Worm (Caenorhabditis elegans): ENCODE data around the gene C16D9.1.

Gene C16D9.1

ce11 chrV:8217661-8218265, 41.4 kb upstream of the C16D9.1 start, which contains the start of gene K07C11.8 (continued):
- TF ChIP-seq hrde-1 (tag; optimal IDR thresholded peaks at IDR 0.05; ENCODE audit: borderline replicate concordance) (no peak), Y67H2A.10 (GFP tag; conservative IDR thresholded peaks at IDR 0.05) (no peak), rec-8 (tag; optimal IDR thresholded peaks at IDR 0.05) (no peak), tlf-1 (GFP tag; optimal IDR thresholded peaks at IDR 0.05) (no peak), B0035.1 (tag; optimal IDR thresholded peaks at IDR 0.05) (no peak), F23B12.7 (tag; optimal IDR thresholded peaks at IDR 0.05; ENCODE audit: insufficient read depth) (no peak), ztf-6 (GFP tag; IDR thresholded peaks at IDR 0.05) (no peak), Y53F4B.3 (GFP tag; IDR thresholded peaks at IDR 0.05) (no peak), rpc-1 (optimal IDR thresholded peaks at IDR 0.05) (no peak), rpc-1 (tag; optimal IDR thresholded peaks at IDR 0.05) (no peak), lsl-1 (GFP tag; optimal IDR thresholded peaks at IDR 0.05) (no peak), F33H1.4 (GFP tag; IDR thresholded peaks at IDR 0.05) (no peak), aptf-3 (GFP tag; IDR thresholded peaks at IDR 0.05) (no peak), bed-1 (GFP tag; IDR thresholded peaks at IDR 0.05) (no peak), ceh-40 (GFP tag; IDR thresholded peaks at IDR 0.05) (no peak), ztf-28 (GFP tag; IDR thresholded peaks at IDR 0.05) (no peak), ets-4 (GFP tag; optimal IDR thresholded peaks at IDR 0.05) (peak; percentile 5), nhr-80 (tag; optimal IDR thresholded peaks at IDR 0.05) (peak; percentile 92), nhr-120 (GFP tag; IDR thresholded peaks at IDR 0.05) (no peak), dpl-1 (GFP tag; optimal IDR thresholded peaks at IDR 0.05) (no peak), ztf-25 (GFP tag; IDR thresholded peaks at IDR 0.05) (no peak), him-1 (tag; optimal IDR thresholded peaks at IDR 0.05) (no peak), ceh-79 (tag; optimal IDR thresholded peaks at IDR 0.05) (no peak), tbx-9 (tag; optimal IDR thresholded peaks at IDR 0.05; ENCODE audit: borderline replicate concordance) (no peak), sdz-38 (tag; optimal IDR thresholded peaks at IDR 0.05) (no peak)

ce11 chrV:8219550-8219949, 39.6 kb upstream of the C16D9.1 start:
- no peak for TF ChIP-seq ztf-26 (tag; optimal IDR thresholded peaks at IDR 0.05)
- no peak for TF ChIP-seq D2030.7 (GFP tag; IDR thresholded peaks at IDR 0.05)
- TF ChIP-seq F22D6.2 (tag; optimal IDR thresholded peaks at IDR 0.05): no peak
- no peak for TF ChIP-seq snpc-4 (GFP tag; optimal IDR thresholded peaks at IDR 0.05)
- TF ChIP-seq snpc-4 (tag; optimal IDR thresholded peaks at IDR 0.05): no peak
- TF ChIP-seq hlh-12 (tag; optimal IDR thresholded peaks at IDR 0.05): no peak
- no peak for TF ChIP-seq F57C9.4 (tag; optimal IDR thresholded peaks at IDR 0.05)
- no peak for TF ChIP-seq Y53G8AR.9 (GFP tag; conservative IDR thresholded peaks at IDR 0.05)
- no peak for TF ChIP-seq dpl-1 (GFP tag; optimal IDR thresholded peaks at IDR 0.05)

- TF ChIP-seq snpc-4 (GFP tag; optimal IDR thresholded peaks at IDR 0.05) (peak; percentile 11), snpc-4 (tag; optimal IDR thresholded peaks at IDR 0.05) (peak in 1 of 4 experiments; percentile 30), efl-1 (GFP tag; optimal IDR thresholded peaks at IDR 0.05) (peak; percentile 36), mcd-1 (GFP tag; IDR thresholded peaks at IDR 0.05) (no peak), attf-3 (GFP tag; conservative IDR thresholded peaks at IDR 0.05) (peak; percentile 94)
Measured at ce11 chrV:8221083-8221538, 38.0 kb upstream of the C16D9.1 start, which contains the start of the genes cogc-6 and air-1. Gene cogc-6, minus strand, starts transcription at chrV:8221316. Gene air-1, plus strand, starts transcription at chrV:8221488.
